Fruit fly (Drosophila melanogaster) whole organism, embryonic: ENCODE results near the gene mRpS31.
A peak's percentile ranks its signal among the peaks of the same experiment; 100 is the strongest.

Source experiments
- Atf6 ChIP-seq: fragments of 200-800 bp; sonication (Bioruptor generic); IDR thresholded peaks from 2 replicates; pipeline ENCODE4 v1.3.6; 2022; ENCODE audit warnings: missing biosample characterization, missing genetic modification characterization
- Bgb ChIP-seq: fragments of 200-800 bp; sonication (Bioruptor generic); IDR thresholded peaks from 2 replicates; pipeline ENCODE4 v1.3.6; 2022; ENCODE audit warnings: missing biosample characterization, missing genetic modification characterization; ENCODE audit not compliant: partially characterized antibody
- CG10209 ChIP-seq: fragments of 200-800 bp; sonication (Bioruptor generic); optimal IDR thresholded peaks from 3 replicates; lab custom pipeline; 2017; ENCODE audit warnings: missing biosample characterization, mild to moderate bottlenecking, missing genetic modification characterization, missing genetic modification reagents
- CG10366 ChIP-seq: fragments of 200-800 bp; sonication (Bioruptor generic); IDR thresholded peaks from 2 replicates; pipeline ENCODE4 v1.3.6; 2022; ENCODE audit warnings: missing biosample characterization, missing genetic modification characterization
- CG10431 ChIP-seq: fragments of 200-800 bp; sonication (Bioruptor generic); optimal IDR thresholded peaks from 3 replicates; lab custom pipeline; 2018; ENCODE audit warnings: missing biosample characterization, mild to moderate bottlenecking, missing genetic modification characterization
- CG12769 ChIP-seq: fragments of 200-800 bp; sonication (Bioruptor generic); optimal IDR thresholded peaks from 2 replicates; lab custom pipeline; 2019; ENCODE audit warnings: missing biosample characterization, mild to moderate bottlenecking, missing genetic modification characterization, moderate library complexity
- CG14710 ChIP-seq: fragments of 200-800 bp; sonication (Bioruptor generic); optimal IDR thresholded peaks from 3 replicates; lab custom pipeline; 2019; ENCODE audit warnings: missing biosample characterization, mild to moderate bottlenecking, missing genetic modification characterization, moderate library complexity
- CG1603 ChIP-seq: fragments of 200-800 bp; sonication (Bioruptor generic); optimal IDR thresholded peaks from 2 replicates; lab custom pipeline; 2019; ENCODE audit warnings: missing biosample characterization, mild to moderate bottlenecking, missing genetic modification characterization, moderate library complexity
- CG16813 ChIP-seq: fragments of 200-800 bp; sonication (Bioruptor generic); IDR thresholded peaks from 3 replicates; pipeline ENCODE4 v1.3.6; 2022; ENCODE audit warnings: missing biosample characterization, missing genetic modification characterization; ENCODE audit not compliant: partially characterized antibody
- CG17361 ChIP-seq: fragments of 200-800 bp; sonication (Bioruptor generic); IDR thresholded peaks from 3 replicates; pipeline ENCODE4 v1.3.6; 2022; ENCODE audit warnings: missing biosample characterization, missing genetic modification characterization
- CG30431 ChIP-seq: fragments of 200-800 bp; sonication (Bioruptor generic); optimal IDR thresholded peaks from 2 replicates; lab custom pipeline; 2017; ENCODE audit warnings: missing biosample characterization, missing genetic modification characterization
- CG31388 ChIP-seq: fragments of 200-800 bp; sonication (Bioruptor generic); optimal IDR thresholded peaks from 2 replicates; lab custom pipeline; 2016; ENCODE audit warnings: missing biosample characterization, missing genetic modification characterization
- CG32532 ChIP-seq: fragments of 200-800 bp; sonication (Bioruptor generic); IDR thresholded peaks from 2 replicates; pipeline ENCODE4 v1.3.6; 2022; ENCODE audit warnings: missing biosample characterization, missing genetic modification characterization
- CG3407 ChIP-seq: fragments of 200-800 bp; sonication (Bioruptor generic); optimal IDR thresholded peaks from 2 replicates; lab custom pipeline; 2018; ENCODE audit warnings: missing biosample characterization, mild to moderate bottlenecking, missing genetic modification characterization
- CG4730 ChIP-seq: fragments of 200-800 bp; sonication (Bioruptor generic); IDR thresholded peaks from 2 replicates; pipeline ENCODE4 v1.3.6; 2022; ENCODE audit warnings: missing biosample characterization, missing genetic modification characterization
- CG6254 ChIP-seq: fragments of 200-800 bp; sonication (Bioruptor generic); optimal IDR thresholded peaks from 3 replicates; lab custom pipeline; 2017; ENCODE audit warnings: mild to moderate bottlenecking, missing biosample characterization, missing genetic modification reagents, missing genetic modification characterization
- CG7928 ChIP-seq: fragments of 200-800 bp; sonication (Bioruptor generic); optimal IDR thresholded peaks from 2 replicates; lab custom pipeline; 2017; ENCODE audit warnings: missing biosample characterization, mild to moderate bottlenecking, missing genetic modification characterization
- CTCF ChIP-seq: fragments of 200-800 bp; sonication (Bioruptor generic); optimal IDR thresholded peaks from 2 replicates; lab custom pipeline; 2017; ENCODE audit warnings: missing biosample characterization, mild to moderate bottlenecking, missing genetic modification characterization, moderate library complexity
- D19B ChIP-seq: fragments of 200-800 bp; sonication (Bioruptor generic); optimal IDR thresholded peaks from 2 replicates; lab custom pipeline; 2017; ENCODE audit warnings: missing biosample characterization, mild to moderate bottlenecking, missing genetic modification characterization
- Dad ChIP-seq: fragments of 200-800 bp; sonication (Bioruptor generic); optimal IDR thresholded peaks from 3 replicates; lab custom pipeline; 2016; ENCODE audit warnings: missing biosample characterization, missing genetic modification characterization
- Dip3 ChIP-seq: fragments of 200-800 bp; sonication (Bioruptor generic); optimal IDR thresholded peaks from 3 replicates; lab custom pipeline; 2016; ENCODE audit warnings: missing biosample characterization, missing genetic modification characterization
- H2.0 ChIP-seq: fragments of 200-800 bp; sonication (Bioruptor generic); IDR thresholded peaks from 2 replicates; pipeline ENCODE4 v1.3.6; 2022; ENCODE audit warnings: missing biosample characterization, missing genetic modification characterization
- Hand ChIP-seq: fragments of 200-800 bp; sonication (Bioruptor generic); optimal IDR thresholded peaks from 2 replicates; lab custom pipeline; 2017; ENCODE audit warnings: mild to moderate bottlenecking, missing biosample characterization, missing genetic modification reagents, missing genetic modification characterization
- Hr39 ChIP-seq: fragments of >200 bp; optimal IDR thresholded peaks from 2 replicates; lab custom pipeline; 2017
- Mad ChIP-seq: fragments of 200-800 bp; sonication (Bioruptor generic); optimal IDR thresholded peaks from 2 replicates; lab custom pipeline; 2016; ENCODE audit warnings: missing biosample characterization, missing genetic modification characterization
- Nf-YA ChIP-seq: fragments of 200-800 bp; sonication (Bioruptor generic); IDR thresholded peaks from 2 replicates; pipeline ENCODE4 v1.3.6; 2022; ENCODE audit warnings: missing biosample characterization, missing genetic modification characterization
- Optix ChIP-seq: fragments of 200-800 bp; sonication (Bioruptor generic); IDR thresholded peaks from 3 replicates; pipeline ENCODE4 v1.3.6; 2022; ENCODE audit warnings: missing biosample characterization, missing genetic modification characterization
- Sin3A ChIP-seq: fragments of >200 bp; optimal IDR thresholded peaks from 2 replicates; lab custom pipeline; 2018
- Trl ChIP-seq, 3 experiments: fragments of >200 bp in 2 of 3; fragments of 200-800 bp in 1 of 3; sonication (Bioruptor generic) in 1 of 3; optimal IDR thresholded peaks; 2 replicates in 1 of 3; 3 replicates in 2 of 3; lab custom pipeline; 2016 to 2017; ENCODE audit warnings: missing biosample characterization in 1 of 3, missing genetic modification characterization in 1 of 3
- YL-1 ChIP-seq: fragments of 200-800 bp; sonication (Bioruptor generic); optimal IDR thresholded peaks from 3 replicates; lab custom pipeline; 2017; ENCODE audit warnings: missing biosample characterization, mild to moderate bottlenecking, missing genetic modification characterization
- bcd ChIP-seq: fragments of 200-800 bp; sonication (Bioruptor generic); optimal IDR thresholded peaks from 2 replicates; lab custom pipeline; 2017; ENCODE audit warnings: missing biosample characterization, mild to moderate bottlenecking, missing genetic modification characterization
- bsh ChIP-seq, 2 experiments: fragments of 200-800 bp; sonication (Bioruptor generic); optimal IDR thresholded peaks; 2 replicates each; lab custom pipeline; 2017 to 2018; ENCODE audit warnings: mild to moderate bottlenecking in 2 of 2, missing biosample characterization in 2 of 2, missing genetic modification characterization in 2 of 2, moderate library complexity in 1 of 2
- cas ChIP-seq: fragments of 200-800 bp; sonication (Bioruptor generic); IDR thresholded peaks from 2 replicates; pipeline ENCODE4 v1.3.6; 2022; ENCODE audit warnings: missing biosample characterization, missing genetic modification characterization
- dysf ChIP-seq: fragments of 200-800 bp; sonication (Bioruptor generic); IDR thresholded peaks from 3 replicates; pipeline ENCODE4 v1.3.6; 2022; ENCODE audit warnings: missing biosample characterization, missing genetic modification characterization
- gce ChIP-seq: fragments of 200-800 bp; sonication (Bioruptor generic); IDR thresholded peaks from 3 replicates; pipeline ENCODE4 v1.3.6; 2022; ENCODE audit warnings: missing biosample characterization, missing genetic modification characterization
- gsb-n ChIP-seq: fragments of 200-800 bp; sonication (Bioruptor generic); optimal IDR thresholded peaks from 3 replicates; lab custom pipeline; 2018; ENCODE audit warnings: missing biosample characterization, mild to moderate bottlenecking, missing genetic modification characterization
- ind ChIP-seq: fragments of 200-800 bp; sonication (Bioruptor generic); optimal IDR thresholded peaks from 3 replicates; lab custom pipeline; 2016; ENCODE audit warnings: missing biosample characterization, missing genetic modification characterization
- inv ChIP-seq: fragments of 200-800 bp; sonication (Bioruptor generic); IDR thresholded peaks from 2 replicates; pipeline ENCODE4 v1.3.6; 2022; ENCODE audit warnings: missing biosample characterization, missing genetic modification characterization; ENCODE audit not compliant: partially characterized antibody
- kah ChIP-seq: fragments of 200-800 bp; sonication (Bioruptor generic); optimal IDR thresholded peaks from 2 replicates; lab custom pipeline; 2018; ENCODE audit warnings: missing biosample characterization, mild to moderate bottlenecking, missing genetic modification characterization
- ken ChIP-seq: fragments of 200-800 bp; sonication (Bioruptor generic); IDR thresholded peaks from 3 replicates; pipeline ENCODE4 v1.3.6; 2022; ENCODE audit warnings: missing biosample characterization, missing genetic modification characterization
- knrl ChIP-seq: fragments of 200-800 bp; sonication (Bioruptor generic); IDR thresholded peaks from 3 replicates; pipeline ENCODE4 v1.3.6; 2022; ENCODE audit warnings: missing biosample characterization, missing genetic modification characterization; ENCODE audit not compliant: partially characterized antibody
- nmo ChIP-seq: fragments of 200-800 bp; sonication (Bioruptor generic); optimal IDR thresholded peaks from 2 replicates; lab custom pipeline; 2018; ENCODE audit warnings: missing biosample characterization, mild to moderate bottlenecking, missing genetic modification characterization, moderate library complexity
- pan ChIP-seq, 4 experiments: fragments of >200 bp in 3 of 4; fragments of 200-800 bp in 1 of 4; sonication (Bioruptor generic) in 1 of 4; optimal IDR thresholded peaks in 3 of 4; IDR thresholded peaks in 1 of 4; 2 replicates each; pipeline versions ENCODE4 v1.3.6 to Lab custom; 2017 to 2022; ENCODE audit warnings: missing biosample characterization in 2 of 4, missing genetic modification characterization in 2 of 4, mixed read lengths in 1 of 4
- prd ChIP-seq, 3 experiments: fragments of >200 bp in 2 of 3; fragments of 200-800 bp in 1 of 3; sonication (Bioruptor generic) in 1 of 3; optimal IDR thresholded peaks in 2 of 3; IDR thresholded peaks in 1 of 3; 2 replicates in 2 of 3; 3 replicates in 1 of 3; pipeline versions ENCODE4 v1.3.6 to Lab custom; 2017 to 2022; ENCODE audit warnings: missing biosample characterization in 1 of 3, missing genetic modification characterization in 1 of 3
- ro ChIP-seq: fragments of 200-800 bp; sonication (Bioruptor generic); IDR thresholded peaks from 2 replicates; pipeline ENCODE4 v1.3.6; 2022; ENCODE audit warnings: missing biosample characterization, missing genetic modification characterization
- run ChIP-seq: fragments of 200-800 bp; sonication (Bioruptor generic); optimal IDR thresholded peaks from 3 replicates; lab custom pipeline; 2018; ENCODE audit warnings: missing biosample characterization, mild to moderate bottlenecking, missing genetic modification characterization
- stwl ChIP-seq: fragments of 200-800 bp; sonication (Bioruptor generic); optimal IDR thresholded peaks from 3 replicates; lab custom pipeline; 2018; ENCODE audit warnings: missing biosample characterization, mild to moderate bottlenecking, missing genetic modification characterization, moderate library complexity
- toy ChIP-seq: fragments of 200-800 bp; sonication (Bioruptor generic); IDR thresholded peaks from 2 replicates; pipeline ENCODE4 v1.3.6; 2022; ENCODE audit warnings: missing biosample characterization, missing genetic modification characterization
- usp ChIP-seq: fragments of >200 bp; optimal IDR thresholded peaks from 2 replicates; lab custom pipeline; 2017; ENCODE audit warnings: missing biosample characterization, missing genetic modification characterization

Gene mRpS31

DNA sequence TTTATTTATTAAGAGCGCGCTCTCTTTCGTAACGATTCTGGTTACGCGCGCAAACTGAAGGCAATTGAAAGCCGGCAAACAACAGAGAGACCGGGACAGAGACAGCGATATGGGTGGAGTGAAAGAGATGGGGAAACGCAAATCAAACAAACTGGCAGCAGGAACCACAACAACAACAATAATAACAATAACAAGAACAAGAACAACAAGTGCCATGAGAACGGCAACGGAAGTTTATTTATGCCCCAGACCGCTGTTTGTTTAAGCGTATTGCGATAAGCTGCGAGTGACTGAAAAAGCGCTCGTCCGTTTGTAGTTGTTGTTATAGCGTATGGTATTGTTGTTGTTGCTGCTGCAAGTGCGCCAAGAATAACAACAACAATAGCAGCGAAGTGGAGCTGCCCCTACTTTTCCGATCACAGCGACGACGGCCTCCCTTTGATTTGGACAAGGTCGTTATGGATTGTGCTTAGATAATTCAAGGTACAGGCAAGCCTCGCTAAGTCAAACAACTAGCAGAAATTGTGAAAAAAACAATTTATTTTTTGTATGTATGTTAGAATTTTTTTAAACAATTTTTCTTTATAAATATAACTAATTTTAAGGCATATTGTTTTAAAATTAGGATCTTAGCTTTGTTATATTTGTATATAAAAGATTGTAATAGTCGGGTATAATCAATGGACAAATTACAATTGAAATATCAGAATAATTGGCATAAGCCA, 21.2 kb downstream of the mRpS31 start (continued):
- no peak for TF ChIP-seq pan (optimal IDR thresholded peaks at IDR 0.05; lab: Kevin White, UChicago)
- peak in 1 of 2 experiments; percentile 78 for TF ChIP-seq pan (GFP tag; optimal IDR thresholded peaks at IDR 0.05 in 1 of 2, IDR thresholded peaks at IDR 0.05 in 1 of 2)
- no peak for TF ChIP-seq stwl (tag; lab: Kevin White, UChicago)
- no peak for TF ChIP-seq CTCF (GFP tag; lab: Kevin White, UChicago)
- TF ChIP-seq Bgb (GFP tag; lab: Robert Waterston, UW) = no peak
- peak; percentile 83 for TF ChIP-seq CG10431 (GFP tag; lab: Kevin White, UChicago)
- no peak for TF ChIP-seq ken (GFP tag; lab: Robert Waterston, UW)
- TF ChIP-seq CG10209 = peak; percentile 70
- TF ChIP-seq CG31388 (GFP tag; lab: Kevin White, UChicago) = no peak
- TF ChIP-seq prd (optimal IDR thresholded peaks at IDR 0.05; lab: Kevin White, UChicago) = no peak
- TF ChIP-seq prd (GFP tag; IDR thresholded peaks at IDR 0.05; lab: Robert Waterston, UW) = peak; percentile 27; the same call in 2 of the 3 replicates
- TF ChIP-seq Hand (GFP tag; lab: Kevin White, UChicago) = peak; percentile 3
- TF ChIP-seq inv (GFP tag; lab: Robert Waterston, UW) = no peak
- peak; percentile 35; the same call in 1 of the 3 replicates for TF ChIP-seq CG17361
- TF ChIP-seq dysf (GFP tag; lab: Robert Waterston, UW) = peak; percentile 28; the same call in 1 of the 3 replicates
- no peak for TF ChIP-seq CG30431
- peak; percentile 61; the same call in 1 of the 3 replicates for TF ChIP-seq Optix (GFP tag; lab: Robert Waterston, UW)
- no peak for TF ChIP-seq D19B
- TF ChIP-seq Atf6 = peak; percentile 78
- peak; percentile 55 for TF ChIP-seq gsb-n (tag; lab: Kevin White, UChicago)
- TF ChIP-seq Nf-YA (GFP tag; lab: Robert Waterston, UW) = peak; percentile 23; the same call in 1 of the 2 replicates
- peak; percentile 76 for TF ChIP-seq CG3407 (GFP tag; lab: Kevin White, UChicago)
- no peak for TF ChIP-seq toy (GFP tag; lab: Robert Waterston, UW)
- peak; percentile 70 for TF ChIP-seq CG12769 (tag; lab: Kevin White, UChicago)
- TF ChIP-seq H2.0 = no peak
- TF ChIP-seq Sin3A (lab: Kevin White, UChicago) = no peak
- TF ChIP-seq nmo = no peak
- TF ChIP-seq kah (GFP tag; lab: Kevin White, UChicago) = peak; percentile 76
- TF ChIP-seq CG6254 (GFP tag; lab: Kevin White, UChicago) = peak; percentile 79
- TF ChIP-seq ro (GFP tag; lab: Robert Waterston, UW) = no peak
- TF ChIP-seq Dip3 = no peak
- peak in 1 of 2 experiments; percentile 77 for TF ChIP-seq bsh (GFP tag; optimal IDR thresholded peaks at IDR 0.05; lab: Kevin White, UChicago)
- TF ChIP-seq usp (GFP tag; lab: Kevin White, UChicago) = no peak
- TF ChIP-seq ind (GFP tag; lab: Kevin White, UChicago) = peak; percentile 6
- TF ChIP-seq bcd (GFP tag; lab: Kevin White, UChicago) = peak; percentile 57
- no peak for TF ChIP-seq CG16813 (GFP tag; lab: Robert Waterston, UW)
- TF ChIP-seq Dad (GFP tag; lab: Kevin White, UChicago) = peak; percentile 32
- no peak; the same call in 1 of the 2 replicates for TF ChIP-seq CG4730 (GFP tag; lab: Robert Waterston, UW)
- TF ChIP-seq CG7928 (GFP tag; lab: Kevin White, UChicago) = no peak
- peak; percentile 14; the same call in 1 of the 2 replicates for TF ChIP-seq CG32532 (GFP tag; lab: Robert Waterston, UW)
- TF ChIP-seq CG1603 (tag; lab: Kevin White, UChicago) = peak; percentile 77
- peak; percentile 0 for TF ChIP-seq Mad (GFP tag; lab: Kevin White, UChicago)
- peak; percentile 84 for TF ChIP-seq gce (GFP tag; lab: Robert Waterston, UW)
- no peak; the same call in 1 of the 2 replicates for TF ChIP-seq CG10366
- no peak for TF ChIP-seq Hr39 (lab: Kevin White, UChicago)
- TF ChIP-seq CG14710 (tag; lab: Kevin White, UChicago) = peak; percentile 59
- TF ChIP-seq knrl (GFP tag; lab: Robert Waterston, UW) = no peak
- TF ChIP-seq YL-1 (GFP tag; lab: Kevin White, UChicago) = peak; percentile 31
- TF ChIP-seq run (tag; lab: Kevin White, UChicago) = peak; percentile 61
- TF ChIP-seq Trl (optimal IDR thresholded peaks at IDR 0.05; lab: Kevin White, UChicago) = no peak
- TF ChIP-seq Trl (GFP tag; optimal IDR thresholded peaks at IDR 0.05; lab: Kevin White, UChicago) = peak; percentile 62
- TF ChIP-seq cas (GFP tag; lab: Robert Waterston, UW) = no peak
